Fruit fly (Drosophila melanogaster) whole organism, prepupa: Measurements from ENCODE around the gene CG33666.

Experiments
- CG16779 ChIP-seq: fragments of 200-800 bp; sonication (Bioruptor generic); optimal IDR thresholded peaks from 3 replicates; lab custom pipeline; 2017; ENCODE audit warnings: missing biosample characterization, mild to moderate bottlenecking, missing genetic modification characterization
- CG6163 ChIP-seq: fragments of 200-800 bp; sonication (Bioruptor generic); IDR thresholded peaks from 3 replicates; pipeline ENCODE4 v1.3.6; 2022; ENCODE audit warnings: missing biosample characterization, missing genetic modification characterization
- Eip78C ChIP-seq: fragments of 200-800 bp; sonication (Bioruptor generic); peaks from one replicate; lab custom pipeline; 2016; ENCODE audit warnings: missing biosample characterization, missing genetic modification characterization
- Sox15 ChIP-seq: fragments of 200-800 bp; sonication (Bioruptor generic); optimal IDR thresholded peaks from 3 replicates; lab custom pipeline; 2016; ENCODE audit warnings: missing biosample characterization, missing genetic modification characterization
- lz ChIP-seq: fragments of 200-800 bp; sonication (Bioruptor generic); optimal IDR thresholded peaks from 3 replicates; lab custom pipeline; 2016; ENCODE audit warnings: missing biosample characterization, missing genetic modification characterization
- vri ChIP-seq: fragments of 200-800 bp; sonication (Bioruptor generic); optimal IDR thresholded peaks from 3 replicates; lab custom pipeline; 2016; ENCODE audit warnings: missing biosample characterization, mild to moderate bottlenecking, missing genetic modification characterization

- TF ChIP-seq CG6163 (GFP tag; lab: Robert Waterston, UW): no peak
- no peak for TF ChIP-seq Sox15 (GFP tag; lab: Kevin White, UChicago)
- no peak for TF ChIP-seq Eip78C (GFP tag; lab: Kevin White, UChicago)
- no peak for TF ChIP-seq CG16779 (tag; lab: Kevin White, UChicago)
- no peak for TF ChIP-seq lz (GFP tag; lab: Kevin White, UChicago)
- no peak for TF ChIP-seq vri (GFP tag; lab: Kevin White, UChicago)
These were observed 36.4 kb upstream of the CG33666 start for dm6 chrX:6513193-6513592.
